Fruit fly (Drosophila melanogaster): ENCODE measurements around the gene DppIII.

Gene DppIII

DNA sequence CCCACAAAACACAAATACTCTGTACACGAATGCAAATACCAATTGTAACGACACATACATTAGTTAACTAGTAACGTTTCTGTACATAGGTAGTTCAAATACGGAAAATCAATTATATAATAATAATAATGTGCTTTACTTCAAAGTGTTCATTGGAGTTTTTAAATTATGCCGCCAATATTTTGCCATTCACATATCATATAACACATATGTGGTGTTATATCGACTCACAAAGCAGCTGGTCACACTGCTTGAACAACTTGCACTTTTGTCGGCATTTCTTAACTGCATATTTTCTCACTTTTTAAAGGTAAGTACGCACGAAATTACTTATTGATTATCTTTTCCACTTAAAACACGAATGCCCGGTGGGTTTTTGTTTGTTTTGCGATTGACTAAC is at the start of gene DppIII:
Gene DppIII, plus strand, starts transcription at position 227 of the 400 bp plus-strand sequence.
- TF ChIP-seq Pif1A (GFP tag; optimal IDR thresholded peaks at IDR 0.05), result no peak
- TF ChIP-seq EcR (GFP tag; optimal IDR thresholded peaks at IDR 0.05), result no peak
- TF ChIP-seq CG9948 (tag; optimal IDR thresholded peaks at IDR 0.05), result no peak

- TF ChIP-seq fd96Ca (GFP tag; IDR thresholded peaks at IDR 0.05) (no peak), CG4496 (GFP tag; IDR thresholded peaks at IDR 0.05) (peak; percentile 53; the same call in 2 of the 3 replicates), Pif1B (GFP tag; optimal IDR thresholded peaks at IDR 0.05) (no peak), D1 (tag; optimal IDR thresholded peaks at IDR 0.05) (no peak), CG32121 (GFP tag; IDR thresholded peaks at IDR 0.05) (no peak), CG12605 (GFP tag; IDR thresholded peaks at IDR 0.05) (no peak)
Measured at dm6 chr3R:8300928-8301752, 43.1 kb upstream of the DppIII start, which contains the start of the genes CG9626 and mRpL1. Gene CG9626, minus strand, starts transcription at chr3R:8300978. Gene mRpL1, plus strand, starts transcription at chr3R:8301440.

dm6 chr3R:8303848-8304247 is 40.4 kb upstream of the DppIII start, which contains the start of gene nac:
Gene nac, minus strand, starts transcription at chr3R:8304023.
- peak; percentile 37 for TF ChIP-seq D1 (tag; optimal IDR thresholded peaks at IDR 0.05)
- peak; percentile 32; the same call in 1 of the 2 replicates for TF ChIP-seq CG32121 (GFP tag; IDR thresholded peaks at IDR 0.05)
- TF ChIP-seq CG17806 (tag; optimal IDR thresholded peaks at IDR 0.05), result no peak
- peak; percentile 25 for TF ChIP-seq EcR (GFP tag; optimal IDR thresholded peaks at IDR 0.05)
- TF ChIP-seq rn (GFP tag; IDR thresholded peaks at IDR 0.05), result no peak
- peak; percentile 7; the same call in 1 of the 2 replicates for TF ChIP-seq Ets98B (GFP tag; IDR thresholded peaks at IDR 0.05)
- TF ChIP-seq fd96Ca (GFP tag; IDR thresholded peaks at IDR 0.05), result no peak
- TF ChIP-seq CG8159 (tag; optimal IDR thresholded peaks at IDR 0.05), result no peak
- TF ChIP-seq CG13204 (GFP tag; optimal IDR thresholded peaks at IDR 0.05), result no peak
- no peak for TF ChIP-seq Pif1A (GFP tag; optimal IDR thresholded peaks at IDR 0.05)

dm6 chr3R:8305110-8305509 is 39.1 kb upstream of the DppIII start, which contains the start of gene Sgt1:
Gene Sgt1, minus strand, starts transcription at chr3R:8305274.
- no peak for TF ChIP-seq CG34367 (tag; optimal IDR thresholded peaks at IDR 0.05)
- 0 out of 2 replicates have a peak, but pooled peaks have one; percentile 11 for TF ChIP-seq CG32121 (GFP tag; IDR thresholded peaks at IDR 0.05)
- no peak for TF ChIP-seq CG12605 (GFP tag; IDR thresholded peaks at IDR 0.05)
- TF ChIP-seq Ets98B (GFP tag; IDR thresholded peaks at IDR 0.05), result no peak

dm6 chr3R:8306188-8306926 is 37.8 kb upstream of the DppIII start:
- TF ChIP-seq CG13204 (GFP tag; optimal IDR thresholded peaks at IDR 0.05), result no peak
- no peak for TF ChIP-seq CG8301 (tag; optimal IDR thresholded peaks at IDR 0.05)
- TF ChIP-seq Snoo (tag; optimal IDR thresholded peaks at IDR 0.05), result no peak

DNA sequence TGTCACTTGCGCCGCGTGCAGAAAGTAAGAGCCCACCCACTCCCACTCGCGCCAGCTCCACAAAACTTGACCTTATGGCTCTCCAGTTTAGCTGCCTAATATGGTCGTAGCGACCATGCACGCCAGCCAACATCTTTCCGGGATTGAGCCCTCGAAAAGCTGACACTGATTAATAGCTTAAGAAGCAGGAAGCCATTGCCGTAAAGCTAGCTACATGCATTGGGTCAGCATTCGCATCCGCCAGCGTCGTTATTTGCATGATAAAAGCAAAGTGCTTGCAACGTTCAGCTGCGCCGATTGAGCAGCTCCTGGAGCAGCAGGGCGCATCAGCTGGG is 37.3 kb upstream of the DppIII start:
- no peak for TF ChIP-seq CG34367 (tag; optimal IDR thresholded peaks at IDR 0.05)
- TF ChIP-seq gl (tag; optimal IDR thresholded peaks at IDR 0.05), result no peak
- no peak for TF ChIP-seq CG10348 (GFP tag; IDR thresholded peaks at IDR 0.05)
- no peak for TF ChIP-seq rn (GFP tag; IDR thresholded peaks at IDR 0.05)
- no peak for TF ChIP-seq CG17806 (tag; optimal IDR thresholded peaks at IDR 0.05)
- no peak for TF ChIP-seq CG14655 (GFP tag; optimal IDR thresholded peaks at IDR 0.05)
- no peak for TF ChIP-seq Pif1B (GFP tag; optimal IDR thresholded peaks at IDR 0.05)
- no peak for TF ChIP-seq Ets98B (GFP tag; IDR thresholded peaks at IDR 0.05)
- TF ChIP-seq CG15710 (tag; optimal IDR thresholded peaks at IDR 0.05), result no peak
- no peak for TF ChIP-seq EcR (GFP tag; optimal IDR thresholded peaks at IDR 0.05)
- TF ChIP-seq CG32121 (GFP tag; IDR thresholded peaks at IDR 0.05), result no peak
- no peak for TF ChIP-seq CG8159 (tag; optimal IDR thresholded peaks at IDR 0.05)
- TF ChIP-seq CG8301 (tag; optimal IDR thresholded peaks at IDR 0.05), result no peak
- no peak for TF ChIP-seq CG13204 (GFP tag; optimal IDR thresholded peaks at IDR 0.05)
- TF ChIP-seq Pif1A (GFP tag; optimal IDR thresholded peaks at IDR 0.05), result no peak
- TF ChIP-seq Snoo (tag; optimal IDR thresholded peaks at IDR 0.05), result no peak
- no peak for TF ChIP-seq D1 (tag; optimal IDR thresholded peaks at IDR 0.05)
- no peak for TF ChIP-seq CG12605 (GFP tag; IDR thresholded peaks at IDR 0.05)
- no peak for TF ChIP-seq CG9948 (tag; optimal IDR thresholded peaks at IDR 0.05)

DNA sequence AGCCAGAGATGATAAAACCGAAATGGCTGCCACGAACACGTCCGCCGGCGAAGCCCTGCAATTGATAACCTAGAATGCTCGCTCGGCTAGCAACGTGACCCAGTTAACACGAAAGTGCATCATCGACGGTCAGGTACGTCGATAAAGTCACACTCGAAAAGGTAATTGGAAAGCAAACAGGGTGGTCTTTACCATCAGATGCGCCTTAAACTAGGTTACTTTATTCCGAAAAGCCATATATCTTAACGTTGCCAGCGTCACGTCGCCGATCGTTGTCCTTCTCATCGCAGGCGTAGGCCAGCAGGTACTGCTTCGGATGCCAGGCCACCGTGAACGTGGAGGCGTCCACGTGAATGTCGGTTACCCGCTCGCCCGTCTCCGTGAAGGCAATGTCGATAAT is 36.9 kb upstream of the DppIII start:
- TF ChIP-seq CG9948 (tag; optimal IDR thresholded peaks at IDR 0.05) (no peak), Snoo (tag; optimal IDR thresholded peaks at IDR 0.05) (no peak), CG8301 (tag; optimal IDR thresholded peaks at IDR 0.05) (no peak)

Data from whole organism, pupa.